Worm (Caenorhabditis elegans) whole organism, L4 larva: Measurements from ENCODE around the gene E04F6.9.

Experiments
- ZK546.5 ChIP-seq, 2 experiments: sonication (generic microtip); optimal IDR thresholded peaks; 2 replicates each; lab custom pipeline; 2017; ENCODE audit warnings: missing biosample characterization in 2 of 2, missing genetic modification characterization in 2 of 2
- egl-27 ChIP-seq: sonication (generic microtip); optimal IDR thresholded peaks from 3 replicates; lab custom pipeline; 2017; ENCODE audit warnings: missing biosample characterization, missing genetic modification reagents, missing genetic modification characterization
- jun-1 ChIP-seq: fragments of 150-350 bp; optimal IDR thresholded peaks from 2 replicates; lab custom pipeline; 2014; ENCODE audit warnings: missing biosample characterization, missing genetic modification reagents, missing genetic modification characterization
- lin-1 ChIP-seq: fragments of 200-800 bp; sonication (Bioruptor generic); IDR thresholded peaks from 2 replicates; pipeline ENCODE4 v1.3.6; 2022; ENCODE audit warnings: missing genetic modification reagents, missing genetic modification characterization, missing compliant biosample characterization
- lin-13 ChIP-seq: fragments of 150-350 bp; optimal IDR thresholded peaks from 2 replicates; lab custom pipeline; 2014; ENCODE audit warnings: missing biosample characterization, missing genetic modification reagents, missing genetic modification characterization
- mep-1 ChIP-seq: fragments of 150-350 bp; sonication (generic microtip); optimal IDR thresholded peaks from 3 replicates; lab custom pipeline; 2014; ENCODE audit warnings: missing biosample characterization, missing genetic modification characterization
- nhr-6 ChIP-seq: fragments of 150-350 bp; optimal IDR thresholded peaks from 2 replicates; lab custom pipeline; 2014; ENCODE audit warnings: missing biosample characterization, missing genetic modification characterization
- pha-4 ChIP-seq, 2 experiments: fragments of 150-350 bp in 1 of 2; fragments of 200-800 bp in 1 of 2; sonication (Bioruptor generic) in 1 of 2; IDR thresholded peaks in 1 of 2; optimal IDR thresholded peaks in 1 of 2; 2 replicates each; pipeline versions ENCODE4 v1.3.6 to Lab custom; 2014 to 2022; ENCODE audit warnings: missing genetic modification characterization in 2 of 2, missing genetic modification reagents in 2 of 2, missing biosample characterization in 1 of 2, missing compliant biosample characterization in 1 of 2
- skn-1 ChIP-seq: fragments of 150-350 bp; optimal IDR thresholded peaks from 2 replicates; lab custom pipeline; 2014; ENCODE audit warnings: missing biosample characterization, missing genetic modification characterization
- vab-7 ChIP-seq: fragments of 200-800 bp; sonication (Bioruptor generic); IDR thresholded peaks from 2 replicates; pipeline ENCODE4 v1.3.6; 2022; ENCODE audit warnings: missing genetic modification reagents, missing genetic modification characterization, missing compliant biosample characterization

DNA sequence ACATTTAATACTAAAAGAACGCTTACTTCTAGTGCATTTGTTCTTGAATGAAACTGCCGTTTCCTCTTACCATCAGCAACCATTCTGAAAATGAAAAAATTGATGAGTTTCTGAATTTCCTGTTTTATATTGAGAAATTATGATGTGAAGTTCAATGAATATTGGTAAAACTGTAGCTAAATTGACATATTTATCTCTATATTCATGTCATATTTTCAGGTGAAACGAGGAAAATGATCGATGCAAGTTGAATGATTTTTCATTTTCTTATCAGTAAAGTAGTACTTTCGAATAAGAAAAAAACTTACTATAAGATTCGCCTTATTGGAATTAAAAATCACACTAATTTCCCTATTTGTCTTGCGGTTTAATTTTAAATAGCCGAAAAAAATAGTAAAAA is 1.8 kb downstream of the E04F6.9 start, which contains the start of gene E04F6.15:
- TF ChIP-seq mep-1 (tag; lab: Kevin White, UChicago) (no peak), pha-4 (GFP tag; IDR thresholded peaks at IDR 0.05; lab: Robert Waterston, UW) (no peak), pha-4 (tag; optimal IDR thresholded peaks at IDR 0.05; lab: Kevin White, UChicago) (no peak), lin-13 (GFP tag; lab: Kevin White, UChicago) (no peak), nhr-6 (no peak), jun-1 (tag; lab: Kevin White, UChicago) (no peak), ZK546.5 (tag; optimal IDR thresholded peaks at IDR 0.05; lab: Kevin White, UChicago) (no peak), egl-27 (tag; lab: Kevin White, UChicago) (no peak), skn-1 (tag; lab: Kevin White, UChicago) (no peak), vab-7 (GFP tag; lab: Robert Waterston, UW) (no peak), lin-1 (no peak)
